Worm (Caenorhabditis elegans): ENCODE measurements around the gene col-44.

Gene col-44

DNA sequence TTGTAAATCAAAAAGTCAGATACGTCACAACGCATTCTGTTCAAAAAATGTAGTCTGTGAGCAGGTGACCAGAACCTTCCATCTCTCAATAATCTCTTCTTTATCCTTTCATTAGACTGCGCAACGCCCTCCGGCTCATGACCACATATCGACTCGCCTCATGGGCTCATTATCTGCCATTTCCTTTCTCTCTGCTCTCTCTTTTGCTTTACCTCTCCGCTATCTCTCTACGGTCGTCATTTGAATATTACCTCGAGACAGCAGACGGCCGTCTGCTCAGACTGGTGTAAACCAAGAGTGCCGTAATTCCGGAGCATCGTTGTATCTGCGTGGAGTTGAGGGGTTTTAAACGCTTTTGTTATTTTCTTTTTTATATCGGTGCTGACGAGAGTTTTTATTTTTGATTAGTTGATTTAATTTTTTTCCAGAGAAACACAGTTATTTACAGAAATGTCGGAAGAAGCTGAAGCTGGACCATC is 6.8 kb downstream of the col-44 start, which contains the start of gene bra-1 (continued):
- TF ChIP-seq sma-9 (GFP tag; optimal IDR thresholded peaks at IDR 0.05) (peak; percentile 54), sma-9 (tag; optimal IDR thresholded peaks at IDR 0.05) (no peak), mdl-1 (tag; optimal IDR thresholded peaks at IDR 0.05) (no peak), Y55F3AM.14 (GFP tag; optimal IDR thresholded peaks at IDR 0.05) (no peak), elt-3 (tag; optimal IDR thresholded peaks at IDR 0.05) (no peak)

DNA sequence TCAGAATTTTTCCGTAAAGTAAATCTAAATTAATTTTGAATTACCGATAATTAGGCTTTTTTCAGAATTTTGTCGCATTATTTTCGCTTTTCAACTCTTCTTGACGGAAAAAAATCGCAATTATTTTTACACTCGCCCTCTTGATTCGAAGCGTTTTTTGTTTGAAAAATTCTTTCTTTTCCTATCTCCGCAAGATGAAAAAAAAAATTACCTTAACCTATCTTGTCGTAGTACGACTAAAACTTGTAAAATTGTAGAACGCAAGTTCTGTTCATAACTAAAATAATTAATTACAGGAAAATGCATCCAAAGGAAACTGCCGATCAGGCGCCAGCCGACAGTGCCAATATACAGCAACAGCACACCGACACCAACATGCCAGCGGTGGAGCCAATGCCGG is 8.9 kb downstream of the col-44 start, which contains the start of gene F54B11.7:
F54B11.7 (plus strand) TSS at position 301 of the 400 bp plus-strand sequence.
- no peak for TF ChIP-seq Y55F3AM.14 (GFP tag; optimal IDR thresholded peaks at IDR 0.05)

ce11 chrX:13603826-13604225 is 12.6 kb downstream of the col-44 start, which contains the start of gene F54B11.8:
TSS of gene F54B11.8 (minus strand) at chrX:13603926.
- TF ChIP-seq egl-27 (tag; optimal IDR thresholded peaks at IDR 0.05) = no peak
- no peak for TF ChIP-seq elt-3 (tag; optimal IDR thresholded peaks at IDR 0.05)
- TF ChIP-seq F13H6.1 (tag; optimal IDR thresholded peaks at IDR 0.05) = no peak
- no peak for TF ChIP-seq blmp-1 (tag; optimal IDR thresholded peaks at IDR 0.05; ENCODE audit: insufficient read depth)
- no peak for TF ChIP-seq nhr-11 (tag; optimal IDR thresholded peaks at IDR 0.05)
- TF ChIP-seq ztf-1 (GFP tag; conservative IDR thresholded peaks at IDR 0.05) = no peak
- no peak for TF ChIP-seq ceh-16 (tag; optimal IDR thresholded peaks at IDR 0.05)
- TF ChIP-seq snpc-4 (tag; optimal IDR thresholded peaks at IDR 0.05) = no peak
- no peak for TF ChIP-seq lin-11 (tag; optimal IDR thresholded peaks at IDR 0.05)
- no peak for TF ChIP-seq ZK546.5 (tag; optimal IDR thresholded peaks at IDR 0.05)
- no peak for TF ChIP-seq unc-39 (tag; optimal IDR thresholded peaks at IDR 0.05)
- no peak for TF ChIP-seq Y55F3AM.14 (GFP tag; optimal IDR thresholded peaks at IDR 0.05)
- no peak for TF ChIP-seq C34F6.9 (tag; optimal IDR thresholded peaks at IDR 0.05)
- no peak for TF ChIP-seq ztf-4 (tag; optimal IDR thresholded peaks at IDR 0.05)
- no peak for TF ChIP-seq sma-9 (GFP tag; optimal IDR thresholded peaks at IDR 0.05)
- TF ChIP-seq sma-9 (tag; optimal IDR thresholded peaks at IDR 0.05) = no peak
- no peak for TF ChIP-seq unc-62 (GFP tag; optimal IDR thresholded peaks at IDR 0.05)

- TF ChIP-seq F13H6.1 (tag; optimal IDR thresholded peaks at IDR 0.05) = peak; percentile 43
- TF ChIP-seq sem-4 (tag; optimal IDR thresholded peaks at IDR 0.05) = no peak
- TF ChIP-seq nhr-129 (tag; optimal IDR thresholded peaks at IDR 0.05) = peak; percentile 59
Observed at ce11 chrX:13604946-13605617, 13.8 kb downstream of the col-44 start, which contains the start of gene F54B11.9. TSS of gene F54B11.9 (plus strand) at chrX:13605567.

- TF ChIP-seq snpc-4 (tag; optimal IDR thresholded peaks at IDR 0.05) = peak; percentile 26
- no peak for TF ChIP-seq elt-3 (tag; optimal IDR thresholded peaks at IDR 0.05)
Observed at ce11 chrX:13605854-13606253, 14.6 kb downstream of the col-44 start.

DNA sequence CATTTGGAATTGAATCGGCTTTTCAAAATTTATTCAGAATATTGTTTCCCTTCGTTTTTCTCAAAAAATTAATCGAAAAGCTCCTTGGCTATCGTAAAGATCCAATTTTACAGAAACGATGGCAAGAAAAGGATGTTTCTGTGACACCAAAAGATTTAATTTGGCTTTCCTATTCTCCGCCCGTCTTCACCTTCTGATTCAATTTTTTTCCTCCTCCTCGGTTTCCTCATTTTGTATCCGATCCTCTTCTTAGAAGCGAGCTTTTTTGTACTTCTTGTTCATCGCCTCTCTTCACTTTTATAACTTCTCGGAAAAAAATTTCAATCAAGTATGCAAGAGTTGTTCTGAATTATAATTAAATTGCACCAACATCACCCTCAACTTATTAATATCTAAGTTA is 18.8 kb downstream of the col-44 start:
- TF ChIP-seq nhr-237 (tag; optimal IDR thresholded peaks at IDR 0.05) (no peak), elt-1 (tag; optimal IDR thresholded peaks at IDR 0.05) (no peak), elt-3 (tag; optimal IDR thresholded peaks at IDR 0.05) (no peak), ztf-4 (tag; optimal IDR thresholded peaks at IDR 0.05) (no peak), lsy-2 (tag; optimal IDR thresholded peaks at IDR 0.05) (no peak)

DNA sequence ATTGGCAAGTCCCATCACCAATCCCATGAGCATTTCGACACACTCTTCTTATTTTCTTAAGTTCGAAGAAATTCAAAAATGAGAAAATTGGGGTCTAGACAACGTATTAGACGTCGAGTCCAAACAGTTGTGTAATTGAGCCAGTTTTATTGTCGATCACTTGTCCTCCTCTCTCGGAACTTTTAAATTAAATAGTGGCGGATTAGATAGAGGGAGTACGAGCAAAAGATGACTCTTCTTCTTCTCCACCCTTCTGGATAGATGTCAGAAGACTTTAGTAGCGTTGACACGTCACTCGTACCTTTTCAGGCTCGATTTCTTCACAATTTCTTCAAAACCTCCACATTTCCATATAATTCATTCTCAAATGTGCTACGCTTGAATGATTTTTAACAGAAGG is 23.9 kb downstream of the col-44 start:
- TF ChIP-seq F13H6.1 (tag; optimal IDR thresholded peaks at IDR 0.05) (no peak), dmd-4 (tag; optimal IDR thresholded peaks at IDR 0.05) (no peak), ztf-11 (tag; optimal IDR thresholded peaks at IDR 0.05) (no peak), Y55F3AM.14 (GFP tag; optimal IDR thresholded peaks at IDR 0.05) (no peak)

- TF ChIP-seq sma-9 (GFP tag; optimal IDR thresholded peaks at IDR 0.05) = no peak
- TF ChIP-seq sma-9 (tag; optimal IDR thresholded peaks at IDR 0.05) = no peak
- TF ChIP-seq ztf-11 (tag; optimal IDR thresholded peaks at IDR 0.05) = no peak
Observed at ce11 chrX:13618574-13618973, 27.3 kb downstream of the col-44 start, which contains the start of gene nlp-53. TSS of gene nlp-53 (plus strand) at chrX:13618874.

All from whole organism, L2 larva.